Worm (Caenorhabditis elegans) whole organism, L3 larva: ENCODE data around the gene klf-3.

ENCODE experiments used
- R02D3.7 ChIP-seq: fragments of 150-350 bp; optimal IDR thresholded peaks from 2 replicates; lab custom pipeline; 2014; ENCODE audit warnings: missing biosample characterization, missing genetic modification characterization
- ZK546.5 ChIP-seq: sonication (generic microtip); optimal IDR thresholded peaks from 2 replicates; lab custom pipeline; 2017; ENCODE audit warnings: missing biosample characterization, missing genetic modification characterization
- aly-2 ChIP-seq: fragments of 150-350 bp; optimal IDR thresholded peaks from 2 replicates; lab custom pipeline; 2014; ENCODE audit warnings: missing biosample characterization, missing genetic modification characterization
- ama-1 ChIP-seq: fragments of 150-350 bp; optimal IDR thresholded peaks from 2 replicates; lab custom pipeline; 2018
- ceh-16 ChIP-seq: sonication (generic microtip); optimal IDR thresholded peaks from 2 replicates; lab custom pipeline; 2017; ENCODE audit warnings: missing biosample characterization, missing genetic modification characterization
- ceh-28 ChIP-seq: fragments of 150-350 bp; optimal IDR thresholded peaks from 2 replicates; lab custom pipeline; 2014; ENCODE audit warnings: missing biosample characterization, missing genetic modification reagents, missing genetic modification characterization
- ceh-82 ChIP-seq: fragments of 150-350 bp; optimal IDR thresholded peaks from 2 replicates; lab custom pipeline; 2014; ENCODE audit warnings: missing biosample characterization, missing genetic modification characterization
- daf-12 ChIP-seq: fragments of 150-350 bp; optimal IDR thresholded peaks from 2 replicates; lab custom pipeline; 2014; ENCODE audit warnings: missing biosample characterization, missing genetic modification reagents, missing genetic modification characterization
- egl-27 ChIP-seq: sonication (generic microtip); optimal IDR thresholded peaks from 4 replicates; lab custom pipeline; 2017; ENCODE audit warnings: missing biosample characterization, missing genetic modification reagents, missing genetic modification characterization
- egl-5 ChIP-seq: fragments of 150-350 bp; optimal IDR thresholded peaks from 2 replicates; lab custom pipeline; 2017; ENCODE audit warnings: missing biosample characterization, missing genetic modification reagents, missing genetic modification characterization, inconsistent platforms
- elt-1 ChIP-seq: fragments of 150-350 bp; optimal IDR thresholded peaks from 2 replicates; lab custom pipeline; 2014; ENCODE audit warnings: missing biosample characterization, missing genetic modification characterization
- elt-2 ChIP-seq: sonication (generic microtip); optimal IDR thresholded peaks from 2 replicates; lab custom pipeline; 2016; ENCODE audit warnings: missing genetic modification reagents, mild to moderate bottlenecking, missing genetic modification characterization, missing compliant biosample characterization
- elt-3 ChIP-seq, 3 experiments: fragments of 150-350 bp in 1 of 3; sonication (generic microtip) in 2 of 3; optimal IDR thresholded peaks; 2 replicates in 2 of 3; 4 replicates in 1 of 3; lab custom pipeline; 2014 to 2017; ENCODE audit warnings: missing biosample characterization in 3 of 3, missing genetic modification characterization in 3 of 3
- eor-1 ChIP-seq, 2 experiments: fragments of 150-350 bp; optimal IDR thresholded peaks; 2 replicates each; lab custom pipeline; 2014 to 2018; ENCODE audit warnings: missing biosample characterization in 2 of 2, missing genetic modification characterization in 2 of 2
- fkh-2 ChIP-seq: fragments of 150-350 bp; optimal IDR thresholded peaks from 2 replicates; lab custom pipeline; 2014; ENCODE audit warnings: missing biosample characterization, missing genetic modification reagents, missing genetic modification characterization
- fos-1 ChIP-seq: fragments of 150-350 bp; optimal IDR thresholded peaks from 2 replicates; lab custom pipeline; 2014; ENCODE audit warnings: missing biosample characterization, missing genetic modification characterization
- hmg-11 ChIP-seq: sonication (generic microtip); optimal IDR thresholded peaks from 2 replicates; lab custom pipeline; 2016; ENCODE audit warnings: missing genetic modification characterization, missing compliant biosample characterization
- jun-1 ChIP-seq: fragments of 150-350 bp; optimal IDR thresholded peaks from 2 replicates; lab custom pipeline; 2014; ENCODE audit warnings: missing biosample characterization, missing genetic modification reagents, missing genetic modification characterization
- lin-15B ChIP-seq: fragments of 150-350 bp; optimal IDR thresholded peaks from 2 replicates; lab custom pipeline; 2014; ENCODE audit warnings: missing biosample characterization, missing genetic modification characterization
- lin-39 ChIP-seq: fragments of 150-350 bp; optimal IDR thresholded peaks from 2 replicates; lab custom pipeline; 2018; ENCODE audit warnings: missing biosample characterization, missing genetic modification reagents, missing genetic modification characterization
- lsy-12 ChIP-seq: sonication (generic microtip); optimal IDR thresholded peaks from 2 replicates; lab custom pipeline; 2016; ENCODE audit warnings: mild to moderate bottlenecking, missing genetic modification characterization, missing compliant biosample characterization
- mdl-1 ChIP-seq: fragments of 150-350 bp; optimal IDR thresholded peaks from 2 replicates; lab custom pipeline; 2014; ENCODE audit warnings: missing biosample characterization, missing genetic modification characterization
- mml-1 ChIP-seq: fragments of 150-350 bp; sonication (generic microtip); optimal IDR thresholded peaks from 3 replicates; lab custom pipeline; 2014; ENCODE audit warnings: missing biosample characterization, missing genetic modification characterization
- nfya-1 ChIP-seq: sonication (generic microtip); optimal IDR thresholded peaks from 2 replicates; lab custom pipeline; 2017; ENCODE audit warnings: missing genetic modification characterization, mild to moderate bottlenecking, missing compliant biosample characterization, antibody characterized with exemption, moderate library complexity; ENCODE audit not compliant: insufficient read depth
- nhr-12 ChIP-seq: fragments of 150-350 bp; optimal IDR thresholded peaks from 2 replicates; lab custom pipeline; 2014; ENCODE audit warnings: missing biosample characterization, missing genetic modification characterization
- nhr-23 ChIP-seq: fragments of 150-350 bp; optimal IDR thresholded peaks from 2 replicates; lab custom pipeline; 2014; ENCODE audit warnings: missing biosample characterization, missing genetic modification reagents, missing genetic modification characterization
- nhr-237 ChIP-seq: fragments of 150-350 bp; optimal IDR thresholded peaks from 2 replicates; lab custom pipeline; 2014; ENCODE audit warnings: missing biosample characterization, missing genetic modification characterization
- nhr-25 ChIP-seq: sonication (generic microtip); optimal IDR thresholded peaks from 2 replicates; lab custom pipeline; 2017; ENCODE audit warnings: missing biosample characterization, missing genetic modification characterization
- nhr-43 ChIP-seq: sonication (generic microtip); optimal IDR thresholded peaks from 2 replicates; lab custom pipeline; 2016; ENCODE audit warnings: mild to moderate bottlenecking, missing genetic modification characterization, missing compliant biosample characterization; ENCODE audit not compliant: poor library complexity, severe bottlenecking
- nhr-67 ChIP-seq: fragments of 150-350 bp; optimal IDR thresholded peaks from 2 replicates; lab custom pipeline; 2014; ENCODE audit warnings: missing biosample characterization, missing genetic modification characterization
- nhr-77 ChIP-seq: fragments of 150-350 bp; optimal IDR thresholded peaks from 2 replicates; lab custom pipeline; 2014; ENCODE audit warnings: missing biosample characterization, missing genetic modification characterization
- pha-4 ChIP-seq: fragments of 150-350 bp; optimal IDR thresholded peaks from 2 replicates; lab custom pipeline; 2014; ENCODE audit warnings: missing biosample characterization, missing genetic modification reagents, missing genetic modification characterization
- pqm-1 ChIP-seq: fragments of 150-350 bp; optimal IDR thresholded peaks from 2 replicates; lab custom pipeline; 2017; ENCODE audit warnings: missing biosample characterization, missing genetic modification characterization, inconsistent platforms
- sea-2 ChIP-seq: fragments of 150-350 bp; sonication (generic microtip); optimal IDR thresholded peaks from 4 replicates; lab custom pipeline; 2014; ENCODE audit warnings: missing biosample characterization, missing genetic modification reagents, missing genetic modification characterization
- skn-1 ChIP-seq: fragments of 150-350 bp; optimal IDR thresholded peaks from 2 replicates; lab custom pipeline; 2014; ENCODE audit warnings: missing biosample characterization, missing genetic modification characterization
- snpc-4 ChIP-seq: fragments of 150-350 bp; optimal IDR thresholded peaks from 2 replicates; lab custom pipeline; 2014; ENCODE audit warnings: missing biosample characterization, missing genetic modification characterization
- tbx-2 ChIP-seq: sonication (generic microtip); optimal IDR thresholded peaks from 2 replicates; lab custom pipeline; 2016; ENCODE audit warnings: mild to moderate bottlenecking, missing genetic modification characterization, missing compliant biosample characterization
- unc-39 ChIP-seq: sonication (generic microtip); optimal IDR thresholded peaks from 4 replicates; lab custom pipeline; 2017; ENCODE audit warnings: missing biosample characterization, missing genetic modification characterization
- unc-62 ChIP-seq: fragments of 150-350 bp; sonication (generic microtip); optimal IDR thresholded peaks from 4 replicates; lab custom pipeline; 2014; ENCODE audit warnings: missing biosample characterization, missing genetic modification reagents, missing genetic modification characterization
- zag-1 ChIP-seq: fragments of 150-350 bp; optimal IDR thresholded peaks from 2 replicates; lab custom pipeline; 2014; ENCODE audit warnings: missing biosample characterization, missing genetic modification characterization
- ztf-11 ChIP-seq: fragments of 150-350 bp; optimal IDR thresholded peaks from 2 replicates; lab custom pipeline; 2014; ENCODE audit warnings: missing biosample characterization, missing genetic modification characterization
- ztf-4 ChIP-seq: fragments of 150-350 bp; optimal IDR thresholded peaks from 2 replicates; lab custom pipeline; 2014; ENCODE audit warnings: missing biosample characterization, missing genetic modification characterization

klf-3 gene

DNA sequence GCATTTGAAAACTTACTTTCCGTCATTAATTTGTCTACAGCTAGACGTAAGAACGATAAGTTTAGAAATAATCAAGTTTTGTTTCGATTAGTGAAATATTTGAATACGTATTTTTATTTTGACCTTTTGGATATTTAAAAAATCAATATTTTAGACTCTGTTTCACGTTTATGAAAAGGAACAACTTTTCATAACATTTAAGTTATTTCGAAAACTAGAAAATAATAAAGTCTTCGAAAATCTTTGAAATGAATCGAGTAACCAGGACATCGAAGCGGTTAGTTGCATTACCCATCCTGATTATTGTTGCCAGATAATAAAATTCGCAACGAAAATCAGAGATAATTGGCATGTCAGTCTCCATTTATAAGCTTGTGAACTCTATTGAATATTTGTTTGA is 35.4 kb upstream of the klf-3 start, which contains the start of gene C56C10.6:
TSS of gene C56C10.6 (minus strand) at position 101 of the 400 bp plus-strand sequence.
- TF ChIP-seq unc-39 (tag; lab: Kevin White, UChicago) (no peak), nhr-23 (no peak), egl-5 (tag; lab: Kevin White, UChicago) (no peak), skn-1 (tag; lab: Kevin White, UChicago) (no peak), elt-2 (tag; lab: Kevin White, UChicago) (no peak), nfya-1 (tag; lab: Kevin White, UChicago) (no peak), ceh-82 (tag; lab: Kevin White, UChicago) (no peak), sea-2 (GFP tag; lab: Kevin White, UChicago) (no peak), lin-39 (no peak), ceh-16 (no peak), pha-4 (tag; lab: Kevin White, UChicago) (no peak), fos-1 (no peak), eor-1 (tag; optimal IDR thresholded peaks at IDR 0.05; lab: Kevin White, UChicago) (no peak), ztf-4 (tag; lab: Kevin White, UChicago) (no peak), ZK546.5 (no peak), R02D3.7 (tag; lab: Kevin White, UChicago) (no peak), tbx-2 (no peak), daf-12 (no peak)

DNA sequence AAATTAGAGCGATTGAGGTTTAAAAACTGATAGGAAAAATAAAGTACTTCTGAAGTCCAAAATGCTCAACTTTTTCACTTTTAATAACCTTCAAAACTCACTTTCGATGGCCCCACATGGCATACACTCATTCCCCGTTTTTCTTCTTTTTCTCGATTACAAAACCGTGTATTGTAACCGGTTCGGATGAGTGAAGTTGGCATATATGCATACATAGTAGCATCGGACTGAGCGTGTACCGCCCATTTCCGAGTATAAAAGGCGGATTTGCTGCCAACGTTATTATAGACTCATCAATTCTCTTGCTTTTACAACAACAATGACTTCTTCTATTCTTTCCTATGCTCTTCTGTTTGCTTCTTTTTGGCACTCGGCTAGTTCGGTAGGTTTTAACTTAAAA is 33.9 kb upstream of the klf-3 start, which contains the start of gene C56C10.4:
TSS of gene C56C10.4 (plus strand) at position 301 of the 400 bp plus-strand sequence.
- TF ChIP-seq pha-4 (tag; lab: Kevin White, UChicago) (no peak), elt-3 (tag; optimal IDR thresholded peaks at IDR 0.05; lab: Kevin White, UChicago) (no peak), nhr-237 (no peak), hmg-11 (tag; lab: Kevin White, UChicago) (no peak), elt-2 (tag; lab: Kevin White, UChicago) (no peak), ztf-4 (tag; lab: Kevin White, UChicago) (no peak), sea-2 (GFP tag; lab: Kevin White, UChicago) (no peak), zag-1 (tag; lab: Kevin White, UChicago) (no peak), pqm-1 (tag; lab: Kevin White, UChicago) (no peak)

DNA sequence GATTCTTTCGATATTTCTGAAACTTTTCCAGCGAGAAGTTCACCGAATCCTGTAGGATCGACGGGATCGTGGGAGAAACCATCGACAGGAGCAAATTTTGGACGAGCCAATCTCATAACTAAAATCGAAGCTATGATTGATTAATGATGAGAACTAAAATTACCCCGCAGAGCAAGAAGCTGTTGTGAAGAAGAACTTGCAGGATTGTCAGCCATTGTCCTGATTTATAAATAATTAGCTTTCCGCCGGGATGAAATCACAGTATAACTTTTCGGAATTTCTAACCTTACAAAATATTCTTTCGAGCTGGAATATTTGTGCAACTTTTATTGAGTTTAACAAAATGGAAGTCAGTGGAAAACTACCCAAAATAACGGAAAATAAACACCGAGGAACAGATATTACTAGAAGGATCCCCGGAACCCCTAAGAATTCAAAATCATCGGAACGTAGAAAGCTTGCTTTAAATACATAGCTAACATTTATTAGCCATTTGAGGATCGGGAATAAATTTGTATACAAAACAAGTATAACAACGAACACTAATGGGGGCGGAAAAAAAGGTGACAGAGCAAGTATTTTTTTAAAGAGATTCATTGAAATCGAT is 29.3 kb upstream of the klf-3 start, which contains the start of gene C56C10.7:
TSS of gene C56C10.7 (minus strand) at position 312 of the 607 bp plus-strand sequence.
- TF ChIP-seq elt-2 (tag; lab: Kevin White, UChicago) (peak; percentile 16), unc-62 (GFP tag; lab: Kevin White, UChicago) (no peak), fkh-2 (tag; lab: Kevin White, UChicago) (no peak), snpc-4 (tag; lab: Kevin White, UChicago) (no peak), nhr-25 (tag; lab: Kevin White, UChicago) (peak; percentile 26), aly-2 (no peak), nhr-77 (tag; lab: Kevin White, UChicago) (peak; percentile 58), egl-27 (no peak)

DNA sequence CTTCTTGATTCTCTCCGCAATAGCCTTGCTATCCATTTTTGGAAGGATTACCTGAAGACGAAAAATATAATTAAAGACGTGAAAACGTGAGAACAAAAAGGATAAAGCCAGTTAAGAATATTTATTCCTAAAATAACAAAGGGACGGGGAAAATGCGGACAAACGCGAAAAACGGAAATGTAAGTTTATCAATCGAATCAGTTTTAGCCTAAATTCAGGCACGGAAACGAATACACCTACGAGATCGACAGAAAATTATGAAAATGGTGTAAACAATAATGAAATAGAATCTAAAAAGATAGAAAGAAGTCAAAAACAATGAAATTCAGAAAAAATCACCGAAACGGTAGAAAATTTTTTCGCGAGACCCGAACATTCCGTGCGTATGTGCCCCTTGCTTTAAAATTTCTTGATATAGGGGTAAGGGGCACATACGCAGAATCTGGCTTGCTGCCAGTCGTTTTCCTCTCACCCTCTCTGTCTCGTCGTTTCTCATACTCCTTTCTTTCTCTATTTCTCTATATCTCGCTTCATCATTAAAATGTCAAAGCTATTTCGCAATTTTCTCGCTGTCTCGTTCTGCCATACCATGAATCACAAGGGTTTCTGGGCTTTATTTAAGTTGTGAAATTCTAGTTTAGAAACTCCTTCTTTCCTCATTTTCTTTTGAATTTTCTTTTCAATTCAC is 27.9 kb upstream of the klf-3 start, which contains the start of gene icd-1:
TSS of gene icd-1 (minus strand) at position 51 of the 688 bp plus-strand sequence.
- peak; percentile 94 for TF ChIP-seq nhr-25 (tag; lab: Kevin White, UChicago)
- peak; percentile 87 for TF ChIP-seq unc-62 (GFP tag; lab: Kevin White, UChicago)
- peak; percentile 11 for TF ChIP-seq ZK546.5
- peak; percentile 95 for TF ChIP-seq lsy-12 (tag; lab: Kevin White, UChicago)
- TF ChIP-seq mml-1, result no peak
- peak; percentile 92 for TF ChIP-seq pha-4 (tag; lab: Kevin White, UChicago)
- TF ChIP-seq daf-12, result no peak
- peak; percentile 68 for TF ChIP-seq skn-1 (tag; lab: Kevin White, UChicago)
- peak; percentile 71 for TF ChIP-seq ama-1 (lab: Kevin White, UChicago)
- peak; percentile 64 for TF ChIP-seq mdl-1 (tag; lab: Kevin White, UChicago)
- peak; percentile 93 for TF ChIP-seq ceh-28 (tag; lab: Kevin White, UChicago)
- peak; percentile 71 for TF ChIP-seq zag-1 (tag; lab: Kevin White, UChicago)
- peak; percentile 97 for TF ChIP-seq jun-1 (tag; lab: Kevin White, UChicago)
- peak; percentile 84 for TF ChIP-seq hmg-11 (tag; lab: Kevin White, UChicago)
- peak; percentile 97 for TF ChIP-seq nhr-23
- TF ChIP-seq nhr-12 (tag; lab: Kevin White, UChicago), result no peak
- TF ChIP-seq lin-39, result peak; percentile 85
- peak; percentile 63 for TF ChIP-seq nhr-77 (tag; lab: Kevin White, UChicago)
- no peak for TF ChIP-seq ztf-11 (tag; lab: Kevin White, UChicago)
- peak; percentile 63 for TF ChIP-seq sea-2 (GFP tag; lab: Kevin White, UChicago)
- TF ChIP-seq aly-2, result peak; percentile 58
- peak; percentile 91 for TF ChIP-seq lin-15B (tag; lab: Kevin White, UChicago)
- TF ChIP-seq elt-1 (tag; lab: Kevin White, UChicago), result peak; percentile 58
- peak; percentile 86 for TF ChIP-seq egl-27
- TF ChIP-seq ceh-16, result peak; percentile 26
- peak; percentile 87 for TF ChIP-seq fos-1
- peak; percentile 84 for TF ChIP-seq elt-2 (tag; lab: Kevin White, UChicago)
- peak; percentile 89 for TF ChIP-seq R02D3.7 (tag; lab: Kevin White, UChicago)
- TF ChIP-seq nhr-43 (tag; lab: Kevin White, UChicago), result peak; percentile 94
- TF ChIP-seq nhr-67 (tag; lab: Kevin White, UChicago), result no peak
- TF ChIP-seq nfya-1 (tag; lab: Kevin White, UChicago), result peak; percentile 94
